Worm (Caenorhabditis elegans) whole organism, L1 larva: Measurements from ENCODE around the gene C08H9.15.

Source experiments
- C16A3.4 ChIP-seq: fragments of 150-350 bp; optimal IDR thresholded peaks from 2 replicates; lab custom pipeline; 2014; ENCODE audit warnings: missing biosample characterization, missing genetic modification characterization
- ama-1 ChIP-seq: fragments of 150-350 bp; optimal IDR thresholded peaks from 2 replicates; lab custom pipeline; 2014
- ces-1 ChIP-seq: fragments of 150-350 bp; optimal IDR thresholded peaks from 2 replicates; lab custom pipeline; 2014; ENCODE audit warnings: missing biosample characterization, missing genetic modification reagents, missing genetic modification characterization
- efl-3 ChIP-seq: fragments of 200-800 bp; sonication (Bioruptor generic); optimal IDR thresholded peaks from 2 replicates; lab custom pipeline; 2018; ENCODE audit warnings: mild to moderate bottlenecking, missing genetic modification characterization, missing compliant biosample characterization
- elt-2 ChIP-seq: sonication (generic microtip); optimal IDR thresholded peaks from 2 replicates; lab custom pipeline; 2016; ENCODE audit warnings: missing genetic modification characterization, mild to moderate bottlenecking, inconsistent platforms, missing compliant biosample characterization, missing genetic modification reagents
- fkh-10 ChIP-seq: sonication (generic microtip); optimal IDR thresholded peaks from 2 replicates; lab custom pipeline; 2017; ENCODE audit warnings: missing biosample characterization, missing genetic modification reagents, missing genetic modification characterization
- lin-35 ChIP-seq, 2 experiments: fragments of 150-350 bp; optimal IDR thresholded peaks; 2 replicates each; lab custom pipeline; 2014; ENCODE audit warnings: missing biosample characterization in 2 of 2, missing genetic modification characterization in 2 of 2, missing genetic modification reagents in 2 of 2
- mep-1 ChIP-seq: fragments of 150-350 bp; optimal IDR thresholded peaks from 2 replicates; lab custom pipeline; 2014; ENCODE audit warnings: missing biosample characterization, missing genetic modification characterization
- nhr-28 ChIP-seq: fragments of 150-350 bp; optimal IDR thresholded peaks from 2 replicates; lab custom pipeline; 2014; ENCODE audit warnings: missing biosample characterization, missing genetic modification characterization
- nhr-76 ChIP-seq: sonication (generic microtip); optimal IDR thresholded peaks from 2 replicates; lab custom pipeline; 2017; ENCODE audit warnings: missing biosample characterization, missing genetic modification characterization
- nhr-77 ChIP-seq: fragments of 150-350 bp; optimal IDR thresholded peaks from 2 replicates; lab custom pipeline; 2014; ENCODE audit warnings: missing biosample characterization, missing genetic modification characterization
- skn-1 ChIP-seq: fragments of 150-350 bp; optimal IDR thresholded peaks from 2 replicates; lab custom pipeline; 2014; ENCODE audit warnings: missing biosample characterization, missing genetic modification characterization
- tbx-2 ChIP-seq: sonication (generic microtip); optimal IDR thresholded peaks from 2 replicates; lab custom pipeline; 2016; ENCODE audit warnings: missing genetic modification characterization, missing compliant biosample characterization
- zag-1 ChIP-seq: fragments of 150-350 bp; optimal IDR thresholded peaks from 2 replicates; lab custom pipeline; 2014; ENCODE audit warnings: missing biosample characterization, missing genetic modification characterization

DNA sequence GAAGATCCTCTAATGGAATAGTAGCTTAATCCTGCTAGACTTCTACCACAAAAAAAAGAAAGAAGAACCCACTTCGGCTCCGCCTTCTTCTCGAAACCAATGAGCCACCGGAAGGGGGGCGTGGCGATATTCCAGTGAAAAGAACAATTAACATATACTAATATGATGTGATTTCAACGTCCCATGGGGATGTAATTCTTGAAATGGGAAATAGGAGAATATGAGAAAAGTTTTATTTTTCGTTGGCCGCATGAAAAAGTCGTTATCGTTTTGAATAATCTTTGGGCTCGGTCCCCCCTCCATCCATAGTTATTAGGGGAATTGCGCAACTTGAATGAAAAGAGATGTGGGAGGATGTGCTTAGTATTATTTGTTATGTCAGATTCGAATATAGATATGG is 19.3 kb downstream of the C08H9.15 start, which contains the start of gene unc-4:
- TF ChIP-seq lin-35 (GFP tag; optimal IDR thresholded peaks at IDR 0.05; lab: Kevin White, UChicago), result no peak
- no peak for TF ChIP-seq tbx-2 (tag; lab: Kevin White, UChicago)
- no peak for TF ChIP-seq nhr-76
- TF ChIP-seq mep-1 (tag; lab: Kevin White, UChicago), result no peak
- no peak for TF ChIP-seq fkh-10 (GFP tag; lab: Kevin White, UChicago)
- TF ChIP-seq nhr-28 (tag; lab: Kevin White, UChicago), result no peak
- TF ChIP-seq ces-1 (GFP tag; lab: Kevin White, UChicago), result no peak
- no peak for TF ChIP-seq skn-1 (tag; lab: Kevin White, UChicago)
- TF ChIP-seq C16A3.4 (tag; lab: Kevin White, UChicago), result no peak
- TF ChIP-seq nhr-77 (tag; lab: Kevin White, UChicago), result no peak
- no peak for TF ChIP-seq zag-1
- TF ChIP-seq efl-3 (GFP tag; lab: Kevin White, UChicago), result no peak
- no peak for TF ChIP-seq elt-2
- no peak for TF ChIP-seq ama-1
